Worm (Caenorhabditis elegans): ENCODE measurements around the gene F53F1.6.

DNA sequence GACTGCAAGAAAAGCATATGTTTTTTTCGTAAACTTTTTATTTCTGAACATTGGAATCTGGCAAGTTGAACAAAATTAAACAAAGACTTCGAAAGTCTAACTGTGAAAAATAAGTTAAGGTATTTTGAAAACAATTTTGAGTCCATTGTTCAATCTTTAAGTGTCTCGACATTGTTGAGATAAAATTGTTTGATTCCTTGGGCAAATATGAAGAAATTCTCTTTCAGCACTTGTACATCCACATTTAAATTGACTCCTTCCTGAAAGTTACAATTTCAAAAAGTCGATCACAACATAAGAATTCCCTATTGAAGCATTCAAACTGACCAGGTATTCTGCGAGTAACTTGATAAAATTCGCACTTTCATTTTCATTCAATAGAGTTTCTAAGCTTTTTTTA is 1.3 kb downstream of the F53F1.6 start:
- no peak for TF ChIP-seq unc-62 (GFP tag; optimal IDR thresholded peaks at IDR 0.05)
- TF ChIP-seq T07F8.4 (tag; optimal IDR thresholded peaks at IDR 0.05) = no peak
- TF ChIP-seq unc-130 (GFP tag; optimal IDR thresholded peaks at IDR 0.05) = no peak
- no peak for TF ChIP-seq lin-54 (GFP tag; optimal IDR thresholded peaks at IDR 0.05)
